Worm (Caenorhabditis elegans) whole organism, L4/young adult: ENCODE data around the gene srw-113.
"Not testable (repeated sequence)": the region's sequence is repeated elsewhere in the genome, so short reads cannot be mapped to it uniquely, and the experiment has no call there.

Experiments used
- W03F9.2 ChIP-seq: fragments of 150-350 bp; optimal IDR thresholded peaks from 2 replicates; lab custom pipeline; 2014; ENCODE audit warnings: missing biosample characterization, missing genetic modification characterization
- dao-5 ChIP-seq: sonication (generic microtip); optimal IDR thresholded peaks from 2 replicates; lab custom pipeline; 2016; ENCODE audit warnings: missing genotype, missing genetic modification characterization, moderate library complexity, missing compliant biosample characterization
- him-1 ChIP-seq: sonication (generic microtip); optimal IDR thresholded peaks from 2 replicates; lab custom pipeline; 2016; ENCODE audit warnings: missing genotype, missing genetic modification reagents, missing genetic modification characterization, missing compliant biosample characterization

DNA sequence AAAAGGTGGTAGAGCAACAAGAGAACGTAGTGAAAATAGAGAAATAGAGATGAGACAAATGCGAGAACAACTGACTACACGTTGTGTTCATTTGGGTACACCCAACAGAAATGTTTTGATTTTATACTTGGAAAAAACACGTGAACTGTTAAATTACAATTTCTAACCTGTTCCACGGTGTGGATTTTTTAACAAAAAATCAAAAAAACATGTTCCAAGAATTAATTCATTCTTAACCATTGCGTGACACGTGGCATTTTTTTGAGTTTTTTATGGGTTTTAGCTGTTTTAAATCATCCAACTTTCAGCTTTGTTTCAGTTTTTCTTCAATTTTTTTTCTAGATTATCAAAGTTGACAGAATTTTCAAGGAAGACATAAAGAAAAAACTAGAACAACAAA lies 28.5 kb downstream of the srw-113 start, which contains the start of gene ech-1.1:
- TF ChIP-seq W03F9.2, him-1, dao-5 (tag; lab: Kevin White, UChicago): not testable (repeated sequence)
